Worm (Caenorhabditis elegans) whole organism, young adult: ENCODE results near the gene ZK1127.4.

Source experiments
- F33H1.4 ChIP-seq: fragments of 200-800 bp; sonication (Bioruptor generic); IDR thresholded peaks from 2 replicates; pipeline ENCODE4 v1.3.6; 2022; ENCODE audit warnings: missing genetic modification reagents, missing genetic modification characterization, missing compliant biosample characterization
- F57C9.4 ChIP-seq: sonication (generic microtip); optimal IDR thresholded peaks from 2 replicates; lab custom pipeline; 2017; ENCODE audit warnings: mild to moderate bottlenecking, missing genetic modification characterization, missing compliant biosample characterization
- ama-1 ChIP-seq, 3 experiments: fragments of 150-350 bp in 1 of 3; sonication (generic microtip) in 2 of 3; optimal IDR thresholded peaks; 2 replicates each; lab custom pipeline; 2014 to 2018; ENCODE audit warnings: missing biosample characterization in 2 of 3, missing genetic modification characterization in 2 of 3, missing genetic modification reagents in 2 of 3
- ets-4 ChIP-seq: fragments of 200-800 bp; sonication (Bioruptor generic); optimal IDR thresholded peaks from 2 replicates; lab custom pipeline; 2018; ENCODE audit warnings: mild to moderate bottlenecking, missing genetic modification characterization, missing compliant biosample characterization
- him-1 ChIP-seq: sonication (generic microtip); optimal IDR thresholded peaks from 2 replicates; lab custom pipeline; 2016; ENCODE audit warnings: missing genotype, missing genetic modification reagents, missing genetic modification characterization, missing compliant biosample characterization
- hmg-1.2 ChIP-seq: fragments of 200-800 bp; sonication (Bioruptor generic); IDR thresholded peaks from 2 replicates; pipeline ENCODE4 v1.3.6; 2022; ENCODE audit warnings: missing genetic modification reagents, missing genetic modification characterization, missing compliant biosample characterization
- repo-1 ChIP-seq: sonication (generic microtip); optimal IDR thresholded peaks from 2 replicates; lab custom pipeline; 2017; ENCODE audit warnings: mild to moderate bottlenecking, missing genetic modification characterization, missing compliant biosample characterization
- sea-2 ChIP-seq: fragments of 200-800 bp; sonication (Bioruptor generic); IDR thresholded peaks from 2 replicates; pipeline ENCODE4 v1.3.6; 2022; ENCODE audit warnings: missing genetic modification characterization, missing compliant biosample characterization
- unc-62 ChIP-seq: fragments of 150-350 bp; optimal IDR thresholded peaks from 2 replicates; lab custom pipeline; 2014; ENCODE audit warnings: missing biosample characterization, missing genetic modification reagents, missing genetic modification characterization
- ztf-6 ChIP-seq: fragments of 200-800 bp; sonication (Bioruptor generic); IDR thresholded peaks from 2 replicates; pipeline ENCODE4 v1.3.6; 2022; ENCODE audit warnings: missing genetic modification reagents, missing genetic modification characterization, missing compliant biosample characterization

DNA sequence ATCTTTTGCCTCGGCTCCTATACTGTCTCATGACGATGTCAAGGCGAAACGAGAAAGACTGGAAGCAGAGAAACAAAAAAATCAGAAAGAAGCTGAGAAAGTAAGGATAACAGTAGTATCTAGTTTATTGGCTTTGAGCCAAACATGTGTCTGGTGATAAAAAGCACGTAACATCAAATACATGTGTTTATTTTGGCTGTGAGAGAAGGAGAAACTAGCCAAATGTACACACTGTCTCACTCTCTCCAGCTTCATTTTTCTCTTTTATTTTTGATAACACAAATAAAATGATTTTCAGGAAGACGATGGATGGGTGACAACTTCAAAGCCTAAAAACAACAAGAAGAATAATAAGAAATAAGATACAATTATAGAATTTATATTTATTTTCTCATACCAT is 24.2 kb upstream of the ZK1127.4 start:
- TF ChIP-seq F33H1.4 (GFP tag; lab: Robert Waterston, UW) = no peak
- no peak for TF ChIP-seq him-1 (tag; lab: Kevin White, UChicago)
- no peak for TF ChIP-seq repo-1 (tag; lab: Kevin White, UChicago)
- TF ChIP-seq F57C9.4 (tag; lab: Kevin White, UChicago) = no peak
- no peak for TF ChIP-seq ama-1 (optimal IDR thresholded peaks at IDR 0.05; lab: Kevin White, UChicago)
- no peak for TF ChIP-seq ama-1 (GFP tag; optimal IDR thresholded peaks at IDR 0.05; lab: Kevin White, UChicago)
- TF ChIP-seq ets-4 = no peak
- no peak for TF ChIP-seq ztf-6
- TF ChIP-seq unc-62 (GFP tag; lab: Kevin White, UChicago) = no peak
- no peak for TF ChIP-seq hmg-1.2
- no peak for TF ChIP-seq sea-2
